Fruit fly (Drosophila melanogaster) Kc167 (cell line): ENCODE data around the gene ago.

Experiments
- Myc ChIP-seq: fragments of >200 bp; optimal IDR thresholded peaks from 2 replicates; lab custom pipeline; 2017; ENCODE audit warnings: missing external identifiers
- Sin3A ChIP-seq: fragments of >200 bp; optimal IDR thresholded peaks from 2 replicates; lab custom pipeline; 2018; ENCODE audit warnings: missing external identifiers
- h ChIP-seq: fragments of >200 bp; optimal IDR thresholded peaks from 3 replicates; lab custom pipeline; 2018; ENCODE audit warnings: missing external identifiers
- insv ChIP-seq: fragments of >200 bp; optimal IDR thresholded peaks from 3 replicates; lab custom pipeline; 2018; ENCODE audit warnings: missing external identifiers
- psq ChIP-seq: fragments of >200 bp; optimal IDR thresholded peaks from 2 replicates; lab custom pipeline; 2017; ENCODE audit warnings: missing external identifiers
- ttk ChIP-seq: sonication (Bioruptor generic); optimal IDR thresholded peaks from 2 replicates; lab custom pipeline; 2017; ENCODE audit warnings: missing external identifiers

ago gene

dm6 chr3L:4254301-4254834 lies at the start of gene ago, which contains the start of gene CG1265:
Gene ago (minus strand): TSS chr3L:4254306.
Gene CG1265 (plus strand): TSS chr3L:4254776.
- TF ChIP-seq insv (lab: Kevin White, UChicago) = no peak
- TF ChIP-seq Sin3A (lab: Kevin White, UChicago) = peak; percentile 30
- no peak for TF ChIP-seq h (lab: Kevin White, UChicago)
- no peak for TF ChIP-seq psq (lab: Kevin White, UChicago)
- TF ChIP-seq ttk (lab: Kevin White, UChicago) = no peak
- no peak for TF ChIP-seq Myc (lab: Kevin White, UChicago)

DNA sequence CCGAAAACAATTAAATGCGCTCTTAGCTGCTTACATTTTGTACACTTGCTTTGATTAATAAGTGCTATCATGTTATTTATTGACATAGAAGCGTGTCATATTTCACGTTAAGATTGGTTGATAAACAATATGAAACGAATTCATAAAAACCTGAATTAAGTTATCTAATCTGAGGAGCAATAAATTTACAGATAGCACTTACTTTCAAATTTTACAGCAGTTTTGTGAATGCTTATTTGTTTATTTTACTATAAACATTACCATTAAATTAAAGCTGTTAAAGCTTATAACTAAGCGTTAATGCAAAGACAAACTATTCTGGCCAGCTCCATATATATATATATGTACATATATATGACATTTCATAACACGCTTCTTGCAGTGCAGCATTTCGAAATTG lies 48.0 kb upstream of the ago start:
- no peak for TF ChIP-seq Myc (lab: Kevin White, UChicago)
- TF ChIP-seq Sin3A (lab: Kevin White, UChicago) = no peak
- TF ChIP-seq ttk (lab: Kevin White, UChicago) = no peak
- no peak for TF ChIP-seq insv (lab: Kevin White, UChicago)
- no peak for TF ChIP-seq h (lab: Kevin White, UChicago)
- no peak for TF ChIP-seq psq (lab: Kevin White, UChicago)

DNA sequence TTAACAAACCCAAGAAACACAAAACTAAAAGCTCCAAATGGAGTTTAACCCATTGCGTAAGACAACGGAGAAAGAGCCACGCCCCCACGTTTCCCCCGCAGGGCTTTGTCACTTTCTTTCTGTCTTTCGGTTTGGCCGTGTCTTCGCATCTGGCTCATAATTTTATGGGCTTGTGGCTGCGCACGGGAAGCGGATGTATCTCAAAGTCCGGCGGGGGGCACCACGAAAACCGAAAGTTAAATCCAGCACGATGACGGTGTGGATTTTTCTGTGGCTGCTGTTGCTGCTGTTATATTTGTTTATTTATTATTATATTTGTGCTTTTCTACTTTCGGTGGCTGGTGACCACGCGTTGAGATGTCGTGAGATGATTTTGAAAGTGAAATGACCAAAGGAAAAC lies 42.7 kb upstream of the ago start:
- TF ChIP-seq psq (lab: Kevin White, UChicago) (no peak), ttk (lab: Kevin White, UChicago) (no peak), h (lab: Kevin White, UChicago) (no peak), insv (lab: Kevin White, UChicago) (no peak)

DNA sequence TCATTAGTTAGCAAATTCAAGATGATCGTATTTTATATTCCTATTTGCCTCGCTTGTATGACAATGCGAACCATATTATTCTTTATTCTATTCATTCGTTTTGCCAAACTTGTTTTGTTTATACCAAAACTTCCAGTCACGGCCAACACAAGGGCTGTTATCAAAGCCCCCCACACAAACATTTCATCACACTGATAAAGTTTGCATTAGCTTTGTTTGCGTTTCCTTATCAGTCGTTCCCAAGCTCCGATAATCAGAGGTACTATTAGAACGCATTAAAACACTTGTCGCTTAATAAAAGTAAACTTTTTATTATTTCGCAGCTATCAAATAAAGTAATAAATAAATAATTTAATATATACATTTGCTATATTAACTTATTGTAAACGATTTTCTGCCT lies 39.6 kb upstream of the ago start:
- TF ChIP-seq Sin3A (lab: Kevin White, UChicago) = no peak
- no peak for TF ChIP-seq psq (lab: Kevin White, UChicago)
- no peak for TF ChIP-seq h (lab: Kevin White, UChicago)
- no peak for TF ChIP-seq Myc (lab: Kevin White, UChicago)
- no peak for TF ChIP-seq ttk (lab: Kevin White, UChicago)
- TF ChIP-seq insv (lab: Kevin White, UChicago) = no peak

- no peak for TF ChIP-seq Sin3A (lab: Kevin White, UChicago)
- TF ChIP-seq h (lab: Kevin White, UChicago) = no peak
- no peak for TF ChIP-seq Myc (lab: Kevin White, UChicago)
- TF ChIP-seq ttk (lab: Kevin White, UChicago) = no peak
- no peak for TF ChIP-seq psq (lab: Kevin White, UChicago)
- no peak for TF ChIP-seq insv (lab: Kevin White, UChicago)
Measured at dm6 chr3L:4293304-4293703, 39.2 kb upstream of the ago start.

dm6 chr3L:4292120-4292697 lies 38.1 kb upstream of the ago start, which contains the start of the genes CG15012 and Fdx2:
Gene CG15012 (minus strand): TSS chr3L:4292246.
Gene Fdx2 (plus strand): TSS chr3L:4292482.
- TF ChIP-seq insv (lab: Kevin White, UChicago) = no peak
- TF ChIP-seq psq (lab: Kevin White, UChicago) = no peak
- no peak for TF ChIP-seq Sin3A (lab: Kevin White, UChicago)
- no peak for TF ChIP-seq Myc (lab: Kevin White, UChicago)
- TF ChIP-seq ttk (lab: Kevin White, UChicago) = no peak
- no peak for TF ChIP-seq h (lab: Kevin White, UChicago)

dm6 chr3L:4288591-4289056 lies 34.5 kb upstream of the ago start, which contains the start of gene Hexo1:
Gene Hexo1 (plus strand): TSS chr3L:4288641.
- no peak for TF ChIP-seq Myc (lab: Kevin White, UChicago)
- no peak for TF ChIP-seq Sin3A (lab: Kevin White, UChicago)
- TF ChIP-seq ttk (lab: Kevin White, UChicago) = no peak
- TF ChIP-seq psq (lab: Kevin White, UChicago) = no peak
- TF ChIP-seq h (lab: Kevin White, UChicago) = no peak
- TF ChIP-seq insv (lab: Kevin White, UChicago) = no peak

DNA sequence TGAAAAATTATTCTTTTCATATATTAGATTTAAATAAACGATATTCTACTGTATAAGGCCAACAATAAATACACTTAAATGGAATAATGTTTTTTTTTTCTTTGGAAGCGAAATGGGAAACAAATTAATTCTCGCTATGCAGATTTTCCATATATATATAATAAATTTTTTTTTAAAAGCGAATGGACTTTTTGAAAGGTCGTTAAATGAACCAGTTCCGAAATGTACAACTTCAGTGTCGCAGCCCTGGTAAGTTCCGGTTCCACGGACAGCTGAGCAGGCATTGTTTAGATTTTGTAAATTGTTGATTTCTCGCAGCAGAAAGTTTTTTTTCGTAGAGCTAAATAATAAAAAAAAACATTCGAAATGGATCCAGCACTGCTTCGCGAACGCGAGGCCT lies 32.7 kb upstream of the ago start, which contains the start of gene TfIIEbeta:
TfIIEbeta (plus strand) TSS at position 255 of the 400 bp plus-strand sequence.
- TF ChIP-seq insv (lab: Kevin White, UChicago) (no peak), Myc (lab: Kevin White, UChicago) (no peak), psq (lab: Kevin White, UChicago) (no peak), Sin3A (lab: Kevin White, UChicago) (no peak), h (lab: Kevin White, UChicago) (no peak), ttk (lab: Kevin White, UChicago) (no peak)

DNA sequence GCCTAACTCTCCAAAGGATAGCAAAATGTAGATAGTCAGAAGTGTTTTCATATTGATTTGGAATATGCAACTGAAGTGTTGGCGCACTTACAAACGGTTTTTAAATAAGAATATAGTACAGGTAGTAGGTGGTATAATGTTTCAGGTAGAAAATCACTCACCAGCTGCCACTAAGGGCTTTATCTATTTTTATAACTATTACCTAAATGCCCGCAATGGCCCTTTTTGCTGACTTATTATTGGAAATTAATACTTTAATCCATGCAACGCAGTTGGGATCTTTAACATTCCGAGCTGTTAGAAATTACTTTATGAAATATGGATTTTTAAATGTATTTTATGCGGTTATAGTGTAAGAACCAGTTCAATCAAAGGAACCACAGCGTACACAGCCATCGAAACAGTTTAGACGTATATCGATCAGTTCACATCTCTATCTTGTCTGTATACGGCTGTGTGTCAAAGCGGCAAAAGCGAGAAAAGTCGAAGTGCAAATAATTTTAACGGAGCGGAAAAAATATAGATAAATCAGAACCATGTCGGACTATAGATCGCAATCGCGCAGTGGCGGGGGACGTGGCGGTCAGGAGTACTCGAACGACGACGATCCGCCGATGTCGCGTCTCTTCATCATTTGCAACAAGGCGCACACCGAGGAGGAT lies 29.5 kb upstream of the ago start, which contains the start of the genes srw and CG1316:
srw (minus strand) TSS at position 51 of the 662 bp plus-strand sequence.
CG1316 (plus strand) TSS at position 424 of the 662 bp plus-strand sequence.
- no peak for TF ChIP-seq Sin3A (lab: Kevin White, UChicago)
- no peak for TF ChIP-seq ttk (lab: Kevin White, UChicago)
- no peak for TF ChIP-seq insv (lab: Kevin White, UChicago)
- no peak for TF ChIP-seq h (lab: Kevin White, UChicago)
- TF ChIP-seq psq (lab: Kevin White, UChicago) = no peak
- TF ChIP-seq Myc (lab: Kevin White, UChicago) = no peak

dm6 chr3L:4282627-4283026 lies 28.5 kb upstream of the ago start, which contains the start of gene CG11583:
Gene CG11583 (minus strand): TSS chr3L:4282817.
- no peak for TF ChIP-seq ttk (lab: Kevin White, UChicago)
- TF ChIP-seq Sin3A (lab: Kevin White, UChicago) = no peak
- no peak for TF ChIP-seq insv (lab: Kevin White, UChicago)
- TF ChIP-seq Myc (lab: Kevin White, UChicago) = no peak
- no peak for TF ChIP-seq h (lab: Kevin White, UChicago)
- TF ChIP-seq psq (lab: Kevin White, UChicago) = no peak
